Worm (Caenorhabditis elegans): ENCODE results near the gene F35A5.1.

- TF ChIP-seq lin-13 (tag; optimal IDR thresholded peaks at IDR 0.05) (no peak), elt-3 (tag; optimal IDR thresholded peaks at IDR 0.05) (no peak), unc-62 (GFP tag; optimal IDR thresholded peaks at IDR 0.05) (no peak), nhr-28 (tag; optimal IDR thresholded peaks at IDR 0.05) (no peak), snpc-4 (tag; optimal IDR thresholded peaks at IDR 0.05) (no peak), elt-1 (tag; optimal IDR thresholded peaks at IDR 0.05; ENCODE audit: borderline replicate concordance, insufficient read depth) (no peak), mls-2 (tag; optimal IDR thresholded peaks at IDR 0.05) (no peak), ztf-11 (tag; optimal IDR thresholded peaks at IDR 0.05) (no peak), M03D4.4 (tag; optimal IDR thresholded peaks at IDR 0.05) (no peak), lsy-2 (tag; optimal IDR thresholded peaks at IDR 0.05) (no peak), nhr-2 (tag; optimal IDR thresholded peaks at IDR 0.05) (no peak)
Measured at ce11 chrX:3781040-3781439, 26.2 kb upstream of the F35A5.1 start, which contains the start of gene marg-1.
